Fruit fly (Drosophila melanogaster) whole organism, embryonic: Measurements from ENCODE around the gene CG12974.

Source experiments
- ATbp ChIP-seq: fragments of 200-800 bp; sonication (Bioruptor generic); optimal IDR thresholded peaks from 2 replicates; lab custom pipeline; 2017; ENCODE audit warnings: missing biosample characterization, mild to moderate bottlenecking, missing genetic modification characterization, missing genetic modification reagents
- Adf1 ChIP-seq: fragments of 200-800 bp; sonication (Bioruptor generic); IDR thresholded peaks from 2 replicates; pipeline ENCODE4 v1.3.6; 2022; ENCODE audit warnings: missing biosample characterization, missing genetic modification characterization
- Bgb ChIP-seq: fragments of 200-800 bp; sonication (Bioruptor generic); IDR thresholded peaks from 2 replicates; pipeline ENCODE4 v1.3.6; 2022; ENCODE audit warnings: missing biosample characterization, missing genetic modification characterization; ENCODE audit not compliant: partially characterized antibody
- CG10274 ChIP-seq: fragments of 200-800 bp; sonication (Bioruptor generic); optimal IDR thresholded peaks from 3 replicates; lab custom pipeline; 2017; ENCODE audit warnings: missing biosample characterization, mild to moderate bottlenecking, missing genetic modification characterization
- CG10543 ChIP-seq: fragments of 200-800 bp; sonication (Bioruptor generic); optimal IDR thresholded peaks from 3 replicates; lab custom pipeline; 2017; ENCODE audit warnings: missing biosample characterization, mild to moderate bottlenecking, missing genetic modification characterization, moderate library complexity
- CG12071 ChIP-seq: fragments of 200-800 bp; sonication (Bioruptor generic); optimal IDR thresholded peaks from 3 replicates; lab custom pipeline; 2018; ENCODE audit warnings: missing biosample characterization, mild to moderate bottlenecking, missing genetic modification characterization
- CG13287 ChIP-seq: fragments of 200-800 bp; sonication (Bioruptor generic); IDR thresholded peaks from 2 replicates; pipeline ENCODE4 v1.3.6; 2022; ENCODE audit warnings: missing biosample characterization, missing genetic modification characterization; ENCODE audit not compliant: partially characterized antibody
- CG14710 ChIP-seq: fragments of 200-800 bp; sonication (Bioruptor generic); optimal IDR thresholded peaks from 3 replicates; lab custom pipeline; 2019; ENCODE audit warnings: missing biosample characterization, mild to moderate bottlenecking, missing genetic modification characterization, moderate library complexity
- CG15269 ChIP-seq: fragments of 200-800 bp; sonication (Bioruptor generic); optimal IDR thresholded peaks from 2 replicates; lab custom pipeline; 2018; ENCODE audit warnings: missing biosample characterization, mild to moderate bottlenecking, missing genetic modification characterization, moderate library complexity
- CG1529 ChIP-seq: fragments of 200-800 bp; sonication (Bioruptor generic); optimal IDR thresholded peaks from 3 replicates; lab custom pipeline; 2018; ENCODE audit warnings: missing biosample characterization, missing genetic modification characterization
- CG15514 ChIP-seq: fragments of 200-800 bp; sonication (Bioruptor generic); optimal IDR thresholded peaks from 3 replicates; lab custom pipeline; 2017; ENCODE audit warnings: missing biosample characterization, missing genetic modification characterization, mild to moderate bottlenecking, moderate library complexity, missing genetic modification reagents
- CG3281 ChIP-seq: fragments of 200-800 bp; sonication (Bioruptor generic); optimal IDR thresholded peaks from 3 replicates; lab custom pipeline; 2017; ENCODE audit warnings: missing biosample characterization, mild to moderate bottlenecking, missing genetic modification characterization
- CG33213 ChIP-seq: fragments of 200-800 bp; sonication (Bioruptor generic); optimal IDR thresholded peaks from 3 replicates; lab custom pipeline; 2016; ENCODE audit warnings: missing biosample characterization, missing genetic modification characterization
- CG7839 ChIP-seq: fragments of 200-800 bp; sonication (Bioruptor generic); optimal IDR thresholded peaks from 3 replicates; lab custom pipeline; 2018; ENCODE audit warnings: missing biosample characterization, mild to moderate bottlenecking, missing genetic modification characterization, moderate library complexity
- D ChIP-seq, 2 experiments: fragments of 200-800 bp in 1 of 2; fragments of >200 bp in 1 of 2; sonication (Bioruptor generic) in 1 of 2; optimal IDR thresholded peaks; 2 replicates in 1 of 2; 3 replicates in 1 of 2; lab custom pipeline; 2017; ENCODE audit warnings: mild to moderate bottlenecking in 1 of 2, missing biosample characterization in 1 of 2, missing genetic modification characterization in 1 of 2, missing genetic modification reagents in 1 of 2
- Deaf1 ChIP-seq: fragments of 200-800 bp; optimal IDR thresholded peaks from 3 replicates; lab custom pipeline; 2019; ENCODE audit warnings: missing biosample characterization, mild to moderate bottlenecking, missing genetic modification characterization, moderate library complexity
- Dip3 ChIP-seq: fragments of 200-800 bp; sonication (Bioruptor generic); optimal IDR thresholded peaks from 3 replicates; lab custom pipeline; 2016; ENCODE audit warnings: missing biosample characterization, missing genetic modification characterization
- E2f2 ChIP-seq: fragments of 200-800 bp; sonication (Bioruptor generic); IDR thresholded peaks from 2 replicates; pipeline ENCODE4 v1.3.6; 2022; ENCODE audit warnings: missing biosample characterization, missing genetic modification characterization
- HLH54F ChIP-seq: fragments of 200-800 bp; sonication (Bioruptor generic); optimal IDR thresholded peaks from 3 replicates; lab custom pipeline; 2016; ENCODE audit warnings: missing biosample characterization, missing genetic modification characterization
- HmgZ ChIP-seq: fragments of 200-800 bp; sonication (Bioruptor generic); optimal IDR thresholded peaks from 2 replicates; lab custom pipeline; 2018; ENCODE audit warnings: missing biosample characterization, mild to moderate bottlenecking, missing genetic modification characterization
- Hr51 ChIP-seq, 2 experiments: fragments of 200-800 bp; sonication (Bioruptor generic); optimal IDR thresholded peaks; 2 replicates in 1 of 2; 3 replicates in 1 of 2; lab custom pipeline; 2016 to 2018; ENCODE audit warnings: missing biosample characterization in 2 of 2, missing genetic modification characterization in 2 of 2, mild to moderate bottlenecking in 1 of 2, moderate library complexity in 1 of 2
- Jarid2 ChIP-seq: fragments of 200-800 bp; sonication (Bioruptor generic); optimal IDR thresholded peaks from 3 replicates; lab custom pipeline; 2017; ENCODE audit warnings: mild to moderate bottlenecking, missing biosample characterization, missing genetic modification reagents, missing genetic modification characterization
- Med ChIP-seq: fragments of 200-800 bp; sonication (Bioruptor generic); peaks from one replicate; lab custom pipeline; 2016; ENCODE audit warnings: missing biosample characterization, missing genetic modification characterization, mild to moderate bottlenecking, inconsistent platforms, moderate library complexity
- Nf-YC ChIP-seq: fragments of 200-800 bp; optimal IDR thresholded peaks from 3 replicates; lab custom pipeline; 2019; ENCODE audit warnings: missing biosample characterization, mild to moderate bottlenecking, missing genetic modification characterization, moderate library complexity
- Optix ChIP-seq: fragments of 200-800 bp; sonication (Bioruptor generic); IDR thresholded peaks from 3 replicates; pipeline ENCODE4 v1.3.6; 2022; ENCODE audit warnings: missing biosample characterization, missing genetic modification characterization
- ase ChIP-seq: fragments of 200-800 bp; sonication (Bioruptor generic); IDR thresholded peaks from 3 replicates; pipeline ENCODE4 v1.3.6; 2022; ENCODE audit warnings: missing biosample characterization, missing genetic modification characterization
- cas ChIP-seq: fragments of 200-800 bp; sonication (Bioruptor generic); IDR thresholded peaks from 2 replicates; pipeline ENCODE4 v1.3.6; 2022; ENCODE audit warnings: missing biosample characterization, missing genetic modification characterization
- caup ChIP-seq: fragments of 200-800 bp; sonication (Bioruptor generic); optimal IDR thresholded peaks from 3 replicates; lab custom pipeline; 2017; ENCODE audit warnings: missing biosample characterization, mild to moderate bottlenecking, missing genetic modification characterization, moderate library complexity; ENCODE audit not compliant: severe bottlenecking
- exex ChIP-seq: fragments of 200-800 bp; sonication (Bioruptor generic); optimal IDR thresholded peaks from 4 replicates; lab custom pipeline; 2018; ENCODE audit warnings: missing biosample characterization, mild to moderate bottlenecking, missing genetic modification characterization, moderate library complexity
- inv ChIP-seq: fragments of 200-800 bp; sonication (Bioruptor generic); IDR thresholded peaks from 2 replicates; pipeline ENCODE4 v1.3.6; 2022; ENCODE audit warnings: missing biosample characterization, missing genetic modification characterization; ENCODE audit not compliant: partially characterized antibody
- lab ChIP-seq: fragments of 200-800 bp; sonication (Bioruptor generic); optimal IDR thresholded peaks from 3 replicates; lab custom pipeline; 2017; ENCODE audit warnings: missing biosample characterization, missing genetic modification characterization, mild to moderate bottlenecking, moderate library complexity, missing genetic modification reagents
- lov ChIP-seq, 2 experiments: fragments of 200-800 bp in 1 of 2; fragments of >200 bp in 1 of 2; sonication (Bioruptor generic) in 1 of 2; IDR thresholded peaks in 1 of 2; optimal IDR thresholded peaks in 1 of 2; 2 replicates in 1 of 2; 3 replicates in 1 of 2; pipeline versions ENCODE4 v1.3.6 to Lab custom; 2017 to 2022; ENCODE audit warnings: missing biosample characterization in 1 of 2, missing genetic modification characterization in 1 of 2
- nom ChIP-seq: fragments of 200-800 bp; sonication (Bioruptor generic); optimal IDR thresholded peaks from 2 replicates; lab custom pipeline; 2017; ENCODE audit warnings: missing biosample characterization, missing genetic modification characterization, mild to moderate bottlenecking, moderate library complexity, missing genetic modification reagents
- onecut ChIP-seq: fragments of 200-800 bp; sonication (Bioruptor generic); IDR thresholded peaks from 2 replicates; pipeline ENCODE4 v1.3.6; 2022; ENCODE audit warnings: missing biosample characterization, missing genetic modification characterization
- pb ChIP-seq: fragments of 200-800 bp; sonication (Bioruptor generic); optimal IDR thresholded peaks from 3 replicates; lab custom pipeline; 2016; ENCODE audit warnings: missing biosample characterization, missing genetic modification characterization
- phol ChIP-seq: fragments of 200-800 bp; sonication (Bioruptor generic); optimal IDR thresholded peaks from 3 replicates; lab custom pipeline; 2018; ENCODE audit warnings: missing biosample characterization, mild to moderate bottlenecking, missing genetic modification characterization, moderate library complexity
- pzg ChIP-seq: fragments of 200-800 bp; sonication (Bioruptor generic); optimal IDR thresholded peaks from 3 replicates; lab custom pipeline; 2018; ENCODE audit warnings: missing biosample characterization, mild to moderate bottlenecking, missing genetic modification characterization, moderate library complexity
- ranshi ChIP-seq: fragments of 200-800 bp; sonication (Bioruptor generic); IDR thresholded peaks from 2 replicates; pipeline ENCODE4 v1.3.6; 2022; ENCODE audit warnings: missing biosample characterization, missing genetic modification characterization
- sc ChIP-seq, 3 experiments: fragments of >200 bp in 2 of 3; fragments of 200-800 bp in 1 of 3; sonication (Bioruptor generic) in 1 of 3; optimal IDR thresholded peaks; 2 replicates in 2 of 3; 3 replicates in 1 of 3; lab custom pipeline; 2017; ENCODE audit warnings: mild to moderate bottlenecking in 1 of 3, missing biosample characterization in 1 of 3, missing genetic modification characterization in 1 of 3, missing genetic modification reagents in 1 of 3
- tx ChIP-seq: fragments of 200-800 bp; sonication (Bioruptor generic); optimal IDR thresholded peaks from 2 replicates; lab custom pipeline; 2016; ENCODE audit warnings: missing biosample characterization, missing genetic modification characterization
- unpg ChIP-seq: fragments of 200-800 bp; sonication (Bioruptor generic); optimal IDR thresholded peaks from 3 replicates; lab custom pipeline; 2018; ENCODE audit warnings: missing biosample characterization, mild to moderate bottlenecking, missing genetic modification characterization, moderate library complexity
- vfl ChIP-seq: fragments of 200-800 bp; sonication (Bioruptor generic); optimal IDR thresholded peaks from 2 replicates; lab custom pipeline; 2016; ENCODE audit warnings: missing biosample characterization, missing genetic modification characterization
- zf30C ChIP-seq: fragments of 200-800 bp; sonication (Bioruptor generic); optimal IDR thresholded peaks from 3 replicates; lab custom pipeline; 2018; ENCODE audit warnings: missing biosample characterization, mild to moderate bottlenecking, missing genetic modification characterization

CG12974 gene

DNA sequence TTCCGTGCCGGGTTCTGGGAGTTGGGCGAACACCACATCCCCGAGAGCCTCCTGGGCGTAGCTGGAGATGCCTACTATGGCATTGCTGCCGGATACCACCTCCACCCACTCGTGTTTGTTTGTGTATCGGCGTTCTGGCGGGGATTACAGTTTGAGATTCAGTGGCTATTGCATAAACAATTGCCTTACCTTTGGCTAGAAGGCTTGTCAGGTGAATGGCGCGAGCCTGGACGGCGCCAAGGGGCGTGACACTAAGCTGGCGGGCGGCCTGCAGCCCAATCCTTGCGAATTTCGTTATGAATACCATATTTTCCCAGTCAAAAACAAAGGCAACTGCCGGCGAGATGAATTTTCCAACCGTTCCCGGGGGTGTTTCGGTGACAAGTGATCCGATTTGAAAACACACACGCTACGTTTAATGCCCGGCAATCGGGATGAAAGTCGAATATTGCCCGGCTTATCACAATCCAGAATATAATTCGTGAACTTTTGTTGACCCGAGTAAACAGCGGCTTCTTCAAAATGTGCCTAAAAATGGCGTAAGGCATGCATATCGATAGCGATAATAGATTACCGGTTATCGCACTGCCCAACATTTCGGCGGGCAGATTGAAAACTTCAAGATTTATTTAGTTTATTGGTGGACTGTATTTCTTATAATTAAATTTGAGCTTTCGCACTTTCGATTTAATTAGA, 4.6 kb downstream of the CG12974 start, which contains the start of gene ppl (continued):
- peak; percentile 60 for TF ChIP-seq Med (GFP tag; lab: Kevin White, UChicago)
- no peak for TF ChIP-seq CG3281
- peak; percentile 47 for TF ChIP-seq phol

DNA sequence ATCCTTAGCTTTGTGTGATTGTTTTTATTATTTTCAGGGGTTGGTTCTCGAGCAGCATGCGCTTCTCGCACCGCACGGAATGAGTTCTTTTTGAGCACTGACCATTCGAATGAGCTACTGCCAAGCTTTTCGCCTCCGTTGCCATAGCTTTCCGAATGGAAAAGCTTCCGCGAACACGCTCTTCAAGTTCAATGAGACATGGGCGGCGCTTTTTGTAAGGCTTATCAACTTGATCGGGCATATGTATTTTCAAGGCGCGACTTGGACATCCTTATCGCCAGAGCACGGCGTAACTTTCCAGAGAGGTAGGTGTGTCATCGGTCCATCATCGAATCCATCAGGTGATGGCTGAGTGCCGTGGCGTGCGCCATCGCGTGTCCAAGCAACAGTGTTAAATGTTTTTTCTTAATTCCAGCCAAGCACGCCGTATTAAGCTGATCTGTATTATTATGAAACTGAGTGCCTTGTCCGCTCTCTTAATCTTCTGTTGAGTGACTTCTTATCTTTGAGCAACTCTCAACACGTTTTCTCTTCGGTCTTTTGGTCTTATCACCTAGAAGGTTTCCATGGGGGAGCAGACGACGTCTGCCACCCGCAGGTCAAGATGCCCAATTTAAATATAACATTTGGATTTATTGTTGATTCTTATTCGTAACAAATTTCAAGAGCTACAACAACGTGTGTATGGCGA, 5.7 kb downstream of the CG12974 start, which contains the start of gene AcCoAS:
Gene AcCoAS (minus strand): TSS at position 368 of the 691 bp plus-strand sequence.
- peak; percentile 27 for TF ChIP-seq CG7839 (tag; lab: Kevin White, UChicago)
- no peak for TF ChIP-seq pb
- peak; percentile 44 for TF ChIP-seq HmgZ
- TF ChIP-seq ase (GFP tag; lab: Robert Waterston, UW): no peak
- peak; percentile 49 for TF ChIP-seq caup
- no peak for TF ChIP-seq cas (GFP tag; lab: Robert Waterston, UW)
- peak; percentile 26 for TF ChIP-seq nom (GFP tag; lab: Kevin White, UChicago)
- TF ChIP-seq CG1529 (GFP tag; lab: Kevin White, UChicago): no peak
- no peak for TF ChIP-seq CG14710 (tag; lab: Kevin White, UChicago)
- peak; percentile 78 for TF ChIP-seq lab
- peak; percentile 8 for TF ChIP-seq tx (GFP tag; lab: Kevin White, UChicago)
- peak; percentile 68 for TF ChIP-seq Bgb
- TF ChIP-seq HLH54F (GFP tag; lab: Kevin White, UChicago): peak; percentile 15
- no peak for TF ChIP-seq ATbp (GFP tag; lab: Kevin White, UChicago)
- TF ChIP-seq Nf-YC (tag; lab: Kevin White, UChicago): peak; percentile 47
- no peak; the same call in 1 of the 2 replicates for TF ChIP-seq Adf1 (GFP tag; lab: Robert Waterston, UW)
- TF ChIP-seq Jarid2: peak; percentile 87
- TF ChIP-seq CG10274 (GFP tag; lab: Kevin White, UChicago): peak; percentile 34
- no peak for TF ChIP-seq lov (optimal IDR thresholded peaks at IDR 0.05; lab: Kevin White, UChicago)
- 0 out of 3 replicates have a peak, but pooled peaks have one; percentile 51 for TF ChIP-seq lov (GFP tag; IDR thresholded peaks at IDR 0.05; lab: Robert Waterston, UW)
- peak; percentile 13; the same call in 1 of the 2 replicates for TF ChIP-seq E2f2 (GFP tag; lab: Robert Waterston, UW)
- TF ChIP-seq CG10543: peak; percentile 88
- TF ChIP-seq CG15514 (GFP tag; lab: Kevin White, UChicago): peak; percentile 50
- no peak for TF ChIP-seq sc (optimal IDR thresholded peaks at IDR 0.05; lab: Kevin White, UChicago)
- no peak for TF ChIP-seq sc (GFP tag; optimal IDR thresholded peaks at IDR 0.05; lab: Kevin White, UChicago)
- TF ChIP-seq CG13287 (GFP tag; lab: Robert Waterston, UW): peak; percentile 44; the same call in 1 of the 2 replicates
- peak; percentile 34 for TF ChIP-seq Dip3 (GFP tag; lab: Kevin White, UChicago)
- peak in 1 of 2 experiments; percentile 1 for TF ChIP-seq Hr51 (GFP tag; optimal IDR thresholded peaks at IDR 0.05; lab: Kevin White, UChicago)
- peak; percentile 33 for TF ChIP-seq CG15269 (tag; lab: Kevin White, UChicago)
- TF ChIP-seq zf30C (GFP tag; lab: Kevin White, UChicago): no peak
- peak; percentile 27 for TF ChIP-seq unpg (GFP tag; lab: Kevin White, UChicago)
- TF ChIP-seq exex (tag; lab: Kevin White, UChicago): peak; percentile 76
- 0 out of 2 replicates have a peak, but pooled peaks have one; percentile 8 for TF ChIP-seq ranshi (GFP tag; lab: Robert Waterston, UW)
- TF ChIP-seq onecut (GFP tag; lab: Robert Waterston, UW): no peak
- peak; percentile 33 for TF ChIP-seq pzg (GFP tag; lab: Kevin White, UChicago)
- no peak for TF ChIP-seq CG33213 (GFP tag; lab: Kevin White, UChicago)
- peak; percentile 58 for TF ChIP-seq vfl (GFP tag; lab: Kevin White, UChicago)
- TF ChIP-seq D (optimal IDR thresholded peaks at IDR 0.05; lab: Kevin White, UChicago): no peak
- no peak for TF ChIP-seq D (GFP tag; optimal IDR thresholded peaks at IDR 0.05; lab: Kevin White, UChicago)
- no peak for TF ChIP-seq Optix (GFP tag; lab: Robert Waterston, UW)
- peak; percentile 34 for TF ChIP-seq CG12071 (GFP tag; lab: Kevin White, UChicago)
- TF ChIP-seq Deaf1 (tag; lab: Kevin White, UChicago): peak; percentile 92
- TF ChIP-seq inv (GFP tag; lab: Robert Waterston, UW): no peak
